Fruit fly (Drosophila melanogaster) whole organism, embryonic: ENCODE data around the gene CG6006.

Experiments
- Adf1 ChIP-seq: fragments of 200-800 bp; sonication (Bioruptor generic); IDR thresholded peaks from 2 replicates; pipeline ENCODE4 v1.3.6; 2022; ENCODE audit warnings: missing biosample characterization, missing genetic modification characterization
- Atf6 ChIP-seq: fragments of 200-800 bp; sonication (Bioruptor generic); IDR thresholded peaks from 2 replicates; pipeline ENCODE4 v1.3.6; 2022; ENCODE audit warnings: missing biosample characterization, missing genetic modification characterization
- B-H2 ChIP-seq: fragments of 200-800 bp; sonication (Bioruptor generic); optimal IDR thresholded peaks from 2 replicates; lab custom pipeline; 2018; ENCODE audit warnings: missing biosample characterization, mild to moderate bottlenecking, missing genetic modification characterization
- Bdp1 ChIP-seq: fragments of 200-800 bp; sonication (Bioruptor generic); optimal IDR thresholded peaks from 3 replicates; lab custom pipeline; 2016; ENCODE audit warnings: missing biosample characterization, missing genetic modification characterization
- CG10543 ChIP-seq: fragments of 200-800 bp; sonication (Bioruptor generic); optimal IDR thresholded peaks from 3 replicates; lab custom pipeline; 2017; ENCODE audit warnings: missing biosample characterization, mild to moderate bottlenecking, missing genetic modification characterization, moderate library complexity
- CG12769 ChIP-seq: fragments of 200-800 bp; sonication (Bioruptor generic); optimal IDR thresholded peaks from 2 replicates; lab custom pipeline; 2019; ENCODE audit warnings: missing biosample characterization, mild to moderate bottlenecking, missing genetic modification characterization, moderate library complexity
- CG14441 ChIP-seq: fragments of 200-800 bp; sonication (Bioruptor generic); IDR thresholded peaks from 2 replicates; pipeline ENCODE4 v1.3.6; 2022; ENCODE audit warnings: missing biosample characterization, missing genetic modification characterization
- CG15601 ChIP-seq: fragments of 200-800 bp; sonication (Bioruptor generic); optimal IDR thresholded peaks from 3 replicates; lab custom pipeline; 2019; ENCODE audit warnings: missing biosample characterization, mild to moderate bottlenecking, missing genetic modification characterization, moderate library complexity
- CG2678 ChIP-seq: fragments of 200-800 bp; sonication (Bioruptor generic); optimal IDR thresholded peaks from 3 replicates; lab custom pipeline; 2019; ENCODE audit warnings: missing biosample characterization, mild to moderate bottlenecking, missing genetic modification characterization, moderate library complexity
- CG30403 ChIP-seq: fragments of 200-800 bp; sonication (Bioruptor generic); optimal IDR thresholded peaks from 3 replicates; lab custom pipeline; 2016; ENCODE audit warnings: missing biosample characterization, missing genetic modification characterization
- CG3281 ChIP-seq: fragments of 200-800 bp; sonication (Bioruptor generic); optimal IDR thresholded peaks from 3 replicates; lab custom pipeline; 2017; ENCODE audit warnings: missing biosample characterization, mild to moderate bottlenecking, missing genetic modification characterization
- CG34376 ChIP-seq: fragments of 200-800 bp; sonication (Bioruptor generic); optimal IDR thresholded peaks from 2 replicates; lab custom pipeline; 2018; ENCODE audit warnings: missing biosample characterization, mild to moderate bottlenecking, missing genetic modification characterization
- CG4617 ChIP-seq: fragments of 200-800 bp; sonication (Bioruptor generic); optimal IDR thresholded peaks from 3 replicates; lab custom pipeline; 2016; ENCODE audit warnings: missing biosample characterization, missing genetic modification characterization, borderline replicate concordance
- CG6791 ChIP-seq: fragments of 200-800 bp; sonication (Bioruptor generic); IDR thresholded peaks from 3 replicates; pipeline ENCODE4 v1.3.6; 2022; ENCODE audit warnings: missing biosample characterization, missing genetic modification characterization; ENCODE audit not compliant: partially characterized antibody
- CG8290 ChIP-seq, 3 experiments: fragments of 200-800 bp; sonication (Bioruptor generic); optimal IDR thresholded peaks; 2 replicates each; lab custom pipeline; 2016 to 2019; ENCODE audit warnings: missing biosample characterization in 3 of 3, missing genetic modification characterization in 3 of 3, mild to moderate bottlenecking in 2 of 3, moderate library complexity in 1 of 3
- CG9437 ChIP-seq: fragments of 200-800 bp; sonication (Bioruptor generic); optimal IDR thresholded peaks from 2 replicates; lab custom pipeline; 2018; ENCODE audit warnings: missing biosample characterization, mild to moderate bottlenecking, missing genetic modification characterization
- Dip3 ChIP-seq: fragments of 200-800 bp; sonication (Bioruptor generic); optimal IDR thresholded peaks from 3 replicates; lab custom pipeline; 2016; ENCODE audit warnings: missing biosample characterization, missing genetic modification characterization
- Dll ChIP-seq: fragments of 200-800 bp; sonication (Bioruptor generic); IDR thresholded peaks from 4 replicates; pipeline ENCODE4 v1.3.6; 2022; ENCODE audit warnings: missing biosample characterization, missing genetic modification characterization; ENCODE audit not compliant: partially characterized antibody
- Ets65A ChIP-seq: fragments of 200-800 bp; sonication (Bioruptor generic); peaks from one replicate; lab custom pipeline; 2016; ENCODE audit warnings: missing biosample characterization, missing genetic modification characterization
- Fer1 ChIP-seq: fragments of 200-800 bp; sonication (Bioruptor generic); optimal IDR thresholded peaks from 2 replicates; lab custom pipeline; 2017; ENCODE audit warnings: missing biosample characterization, mild to moderate bottlenecking, missing genetic modification characterization
- Hand ChIP-seq: fragments of 200-800 bp; sonication (Bioruptor generic); optimal IDR thresholded peaks from 2 replicates; lab custom pipeline; 2017; ENCODE audit warnings: mild to moderate bottlenecking, missing biosample characterization, missing genetic modification reagents, missing genetic modification characterization
- HmgZ ChIP-seq: fragments of 200-800 bp; sonication (Bioruptor generic); optimal IDR thresholded peaks from 2 replicates; lab custom pipeline; 2018; ENCODE audit warnings: missing biosample characterization, mild to moderate bottlenecking, missing genetic modification characterization
- Hr39 ChIP-seq: fragments of >200 bp; optimal IDR thresholded peaks from 2 replicates; lab custom pipeline; 2017
- Hr78 ChIP-seq, 2 experiments: fragments of 200-800 bp in 1 of 2; fragments of >200 bp in 1 of 2; sonication (Bioruptor generic) in 1 of 2; optimal IDR thresholded peaks; 2 replicates each; lab custom pipeline; 2017 to 2019; ENCODE audit warnings: missing biosample characterization in 2 of 2, missing genetic modification characterization in 2 of 2, mild to moderate bottlenecking in 1 of 2, moderate library complexity in 1 of 2
- Jarid2 ChIP-seq: fragments of 200-800 bp; sonication (Bioruptor generic); optimal IDR thresholded peaks from 3 replicates; lab custom pipeline; 2017; ENCODE audit warnings: mild to moderate bottlenecking, missing biosample characterization, missing genetic modification reagents, missing genetic modification characterization
- NC2α ChIP-seq: fragments of 200-800 bp; sonication (Bioruptor generic); optimal IDR thresholded peaks from 2 replicates; lab custom pipeline; 2016; ENCODE audit warnings: missing biosample characterization, missing genetic modification characterization
- Nf-YC ChIP-seq: fragments of 200-800 bp; optimal IDR thresholded peaks from 3 replicates; lab custom pipeline; 2019; ENCODE audit warnings: missing biosample characterization, mild to moderate bottlenecking, missing genetic modification characterization, moderate library complexity
- Pdp1 ChIP-seq, 2 experiments: fragments of 200-800 bp; sonication (Bioruptor generic); optimal IDR thresholded peaks; 3 replicates each; lab custom pipeline; 2016; ENCODE audit warnings: missing biosample characterization in 2 of 2, missing genetic modification characterization in 2 of 2, mild to moderate bottlenecking in 1 of 2, moderate library complexity in 1 of 2
- Poxn ChIP-seq: fragments of 200-800 bp; sonication (Bioruptor generic); IDR thresholded peaks from 2 replicates; pipeline ENCODE4 v1.3.6; 2022; ENCODE audit warnings: missing biosample characterization, missing genetic modification characterization
- Trl ChIP-seq, 3 experiments: fragments of >200 bp in 2 of 3; fragments of 200-800 bp in 1 of 3; sonication (Bioruptor generic) in 1 of 3; optimal IDR thresholded peaks; 2 replicates in 1 of 3; 3 replicates in 2 of 3; lab custom pipeline; 2016 to 2017; ENCODE audit warnings: missing biosample characterization in 1 of 3, missing genetic modification characterization in 1 of 3
- Usf ChIP-seq: fragments of 200-800 bp; sonication (Bioruptor generic); optimal IDR thresholded peaks from 2 replicates; lab custom pipeline; 2017; ENCODE audit warnings: missing genotype, missing biosample characterization, missing genetic modification characterization
- dysf ChIP-seq: fragments of 200-800 bp; sonication (Bioruptor generic); IDR thresholded peaks from 3 replicates; pipeline ENCODE4 v1.3.6; 2022; ENCODE audit warnings: missing biosample characterization, missing genetic modification characterization
- exex ChIP-seq: fragments of 200-800 bp; sonication (Bioruptor generic); optimal IDR thresholded peaks from 4 replicates; lab custom pipeline; 2018; ENCODE audit warnings: missing biosample characterization, mild to moderate bottlenecking, missing genetic modification characterization, moderate library complexity
- grn ChIP-seq: fragments of 200-800 bp; sonication (Bioruptor generic); optimal IDR thresholded peaks from 3 replicates; lab custom pipeline; 2017; ENCODE audit warnings: missing biosample characterization, missing genetic modification characterization
- mirr ChIP-seq: fragments of 200-800 bp; sonication (Bioruptor generic); optimal IDR thresholded peaks from 3 replicates; lab custom pipeline; 2018; ENCODE audit warnings: missing biosample characterization, mild to moderate bottlenecking, missing genetic modification characterization
- odd ChIP-seq: fragments of 200-800 bp; sonication (Bioruptor generic); optimal IDR thresholded peaks from 2 replicates; lab custom pipeline; 2017; ENCODE audit warnings: missing biosample characterization, mild to moderate bottlenecking, missing genetic modification characterization
- pita ChIP-seq: fragments of 200-800 bp; sonication (Bioruptor generic); optimal IDR thresholded peaks from 2 replicates; lab custom pipeline; 2017; ENCODE audit warnings: missing biosample characterization, mild to moderate bottlenecking, missing genetic modification characterization
- sens ChIP-seq: fragments of 200-800 bp; sonication (Bioruptor generic); peaks from one replicate; lab custom pipeline; 2016; ENCODE audit warnings: missing biosample characterization, missing genetic modification characterization
- sug ChIP-seq: fragments of 200-800 bp; optimal IDR thresholded peaks from 2 replicates; lab custom pipeline; 2019; ENCODE audit warnings: missing biosample characterization, mild to moderate bottlenecking, missing genetic modification characterization, moderate library complexity
- usp ChIP-seq: fragments of >200 bp; optimal IDR thresholded peaks from 2 replicates; lab custom pipeline; 2017; ENCODE audit warnings: missing biosample characterization, missing genetic modification characterization
- z ChIP-seq: fragments of 200-800 bp; sonication (Bioruptor generic); IDR thresholded peaks from 3 replicates; pipeline ENCODE4 v1.3.6; 2022; ENCODE audit warnings: missing biosample characterization, missing genetic modification characterization
- zen ChIP-seq: fragments of 200-800 bp; sonication (Bioruptor generic); optimal IDR thresholded peaks from 3 replicates; lab custom pipeline; 2018; ENCODE audit warnings: missing biosample characterization, mild to moderate bottlenecking, missing genetic modification characterization, moderate library complexity
- zfh1 ChIP-seq: fragments of 200-800 bp; sonication (Bioruptor generic); IDR thresholded peaks from 3 replicates; pipeline ENCODE4 v1.3.6; 2022; ENCODE audit warnings: missing biosample characterization, missing genetic modification characterization

Gene CG6006

dm6 chr3R:16190782-16191181 lies 36.0 kb downstream of the CG6006 start (continued):
- TF ChIP-seq CG8290 (GFP tag; optimal IDR thresholded peaks at IDR 0.05; lab: Kevin White, UChicago), result no peak
- peak in 1 of 2 experiments; percentile 17 for TF ChIP-seq CG8290 (tag; optimal IDR thresholded peaks at IDR 0.05; lab: Kevin White, UChicago)
- TF ChIP-seq mirr (GFP tag; lab: Kevin White, UChicago), result peak; percentile 76
- TF ChIP-seq CG15601 (tag; lab: Kevin White, UChicago), result peak; percentile 30
- TF ChIP-seq Bdp1 (GFP tag; lab: Kevin White, UChicago), result no peak
- no peak for TF ChIP-seq Usf
- no peak for TF ChIP-seq usp (GFP tag; lab: Kevin White, UChicago)

- TF ChIP-seq Fer1 (GFP tag; lab: Kevin White, UChicago) (no peak), mirr (GFP tag; lab: Kevin White, UChicago) (peak; percentile 39), exex (tag; lab: Kevin White, UChicago) (peak; percentile 99), sug (tag; lab: Kevin White, UChicago) (peak; percentile 80), Pdp1 (GFP tag; optimal IDR thresholded peaks at IDR 0.05; lab: Kevin White, UChicago) (peak in 1 of 2 experiments; percentile 54), odd (GFP tag; lab: Kevin White, UChicago) (no peak), CG2678 (tag; lab: Kevin White, UChicago) (peak; percentile 4), CG9437 (GFP tag; lab: Kevin White, UChicago) (peak; percentile 84), CG34376 (peak; percentile 67)
Observed at dm6 chr3R:16200497-16201019, 45.8 kb downstream of the CG6006 start.

- TF ChIP-seq dysf (0 out of 3 replicates have a peak, but pooled peaks have one; percentile 34), CG10543 (GFP tag; lab: Kevin White, UChicago) (peak; percentile 32), sug (tag; lab: Kevin White, UChicago) (peak; percentile 58), exex (tag; lab: Kevin White, UChicago) (peak; percentile 93), Hr78 (GFP tag; optimal IDR thresholded peaks at IDR 0.05; lab: Kevin White, UChicago) (peak in 1 of 2 experiments; percentile 63), mirr (GFP tag; lab: Kevin White, UChicago) (peak; percentile 12), Fer1 (GFP tag; lab: Kevin White, UChicago) (peak; percentile 0), HmgZ (tag; lab: Kevin White, UChicago) (peak; percentile 41), Jarid2 (GFP tag; lab: Kevin White, UChicago) (peak; percentile 77), pita (GFP tag; lab: Kevin White, UChicago) (no peak), CG14441 (no peak), CG34376 (peak; percentile 69), Nf-YC (tag; lab: Kevin White, UChicago) (peak; percentile 38), CG6791 (no peak), Atf6 (GFP tag; lab: Robert Waterston, UW) (peak; percentile 48), CG12769 (tag; lab: Kevin White, UChicago) (peak; percentile 23), Dip3 (GFP tag; lab: Kevin White, UChicago) (no peak), Pdp1 (GFP tag; optimal IDR thresholded peaks at IDR 0.05; lab: Kevin White, UChicago) (peak in 1 of 2 experiments; percentile 68), sens (GFP tag; lab: Kevin White, UChicago) (peak; percentile 67), Ets65A (GFP tag; lab: Kevin White, UChicago) (peak; percentile 23), grn (peak; percentile 45), NC2α (GFP tag; lab: Kevin White, UChicago) (no peak)
Observed at dm6 chr3R:16202335-16203024, 47.7 kb downstream of the CG6006 start.

- no peak for TF ChIP-seq zfh1 (GFP tag; lab: Robert Waterston, UW)
- no peak for TF ChIP-seq Hr39 (lab: Kevin White, UChicago)
- TF ChIP-seq Poxn (GFP tag; lab: Robert Waterston, UW), result no peak
- peak; percentile 11 for TF ChIP-seq Hand (GFP tag; lab: Kevin White, UChicago)
- no peak for TF ChIP-seq CG4617 (GFP tag; lab: Kevin White, UChicago)
- peak; percentile 18; the same call in 1 of the 2 replicates for TF ChIP-seq Adf1 (GFP tag; lab: Robert Waterston, UW)
- TF ChIP-seq B-H2 (GFP tag; lab: Kevin White, UChicago), result no peak
- TF ChIP-seq zen (tag; lab: Kevin White, UChicago), result no peak
- TF ChIP-seq CG30403, result no peak
- TF ChIP-seq Dll (GFP tag; lab: Robert Waterston, UW), result no peak
- peak; percentile 80 for TF ChIP-seq z (GFP tag; lab: Robert Waterston, UW)
- TF ChIP-seq Trl (optimal IDR thresholded peaks at IDR 0.05; lab: Kevin White, UChicago), result peak in 1 of 2 experiments; percentile 77
- TF ChIP-seq Trl (GFP tag; optimal IDR thresholded peaks at IDR 0.05; lab: Kevin White, UChicago), result no peak
- no peak for TF ChIP-seq CG3281 (GFP tag; lab: Kevin White, UChicago)
Observed at dm6 chr3R:16203025-16203421, 48.2 kb downstream of the CG6006 start, which contains the start of the genes CG6126 and CG31287. Gene CG6126, minus strand, starts transcription at chr3R:16203083. Gene CG31287, plus strand, starts transcription at chr3R:16203371.
